Fruit fly (Drosophila melanogaster) whole organism, embryonic: ENCODE results near the gene CG10089.

Experiments used
- CG13424 ChIP-seq: fragments of 200-800 bp; sonication (Bioruptor generic); optimal IDR thresholded peaks from 2 replicates; lab custom pipeline; 2019; ENCODE audit warnings: missing biosample characterization, mild to moderate bottlenecking, missing genetic modification characterization, moderate library complexity
- CG6854 ChIP-seq: fragments of 200-800 bp; sonication (Bioruptor generic); optimal IDR thresholded peaks from 3 replicates; lab custom pipeline; 2017; ENCODE audit warnings: missing biosample characterization, mild to moderate bottlenecking, missing genetic modification characterization
- NC2β ChIP-seq: fragments of 200-800 bp; sonication (Bioruptor generic); optimal IDR thresholded peaks from 2 replicates; lab custom pipeline; 2016; ENCODE audit warnings: missing biosample characterization, missing genetic modification characterization
- dmrt99B ChIP-seq: fragments of 200-800 bp; sonication (Bioruptor generic); optimal IDR thresholded peaks from 2 replicates; lab custom pipeline; 2018; ENCODE audit warnings: missing biosample characterization, mild to moderate bottlenecking, missing genetic modification characterization, moderate library complexity
- h ChIP-seq: fragments of >200 bp; optimal IDR thresholded peaks from 2 replicates; lab custom pipeline; 2017
- mam ChIP-seq: fragments of 200-800 bp; sonication (Bioruptor generic); optimal IDR thresholded peaks from 3 replicates; lab custom pipeline; 2016; ENCODE audit warnings: missing biosample characterization, missing genetic modification characterization
- pfk ChIP-seq: fragments of 200-800 bp; sonication (Bioruptor generic); optimal IDR thresholded peaks from 2 replicates; lab custom pipeline; 2018; ENCODE audit warnings: missing biosample characterization, mild to moderate bottlenecking, missing genetic modification characterization, moderate library complexity
- psq ChIP-seq: fragments of 200-800 bp; sonication (Bioruptor generic); optimal IDR thresholded peaks from 2 replicates; lab custom pipeline; 2017; ENCODE audit warnings: missing biosample characterization, missing genetic modification characterization

- TF ChIP-seq CG6854 (GFP tag; lab: Kevin White, UChicago) (no peak), dmrt99B (tag; lab: Kevin White, UChicago) (no peak), pfk (GFP tag; lab: Kevin White, UChicago) (no peak), NC2β (GFP tag; lab: Kevin White, UChicago) (no peak), mam (GFP tag; lab: Kevin White, UChicago) (no peak), CG13424 (tag; lab: Kevin White, UChicago) (no peak), h (lab: Kevin White, UChicago) (no peak), psq (no peak)
These were observed 45.1 kb upstream of the CG10089 start, which contains the start of gene CG10710 for dm6 chr3L:13519555-13520284.
